Fruit fly (Drosophila melanogaster) whole organism, embryonic: Measurements from ENCODE around the gene CG34267.

Experiments used
- Blimp-1 ChIP-seq: fragments of 200-800 bp; sonication (Bioruptor generic); optimal IDR thresholded peaks from 3 replicates; lab custom pipeline; 2018; ENCODE audit warnings: missing biosample characterization, missing genetic modification characterization, mild to moderate bottlenecking, moderate library complexity, missing genetic modification reagents
- CG10959 ChIP-seq: fragments of 200-800 bp; sonication (Bioruptor generic); IDR thresholded peaks from 2 replicates; pipeline ENCODE4 v1.3.6; 2022; ENCODE audit warnings: missing biosample characterization, missing genetic modification characterization
- CG11504 ChIP-seq: fragments of 200-800 bp; sonication (Bioruptor generic); optimal IDR thresholded peaks from 3 replicates; lab custom pipeline; 2019; ENCODE audit warnings: missing biosample characterization, mild to moderate bottlenecking, missing genetic modification characterization, moderate library complexity
- CG12299 ChIP-seq: fragments of 200-800 bp; sonication (Bioruptor generic); optimal IDR thresholded peaks from 2 replicates; lab custom pipeline; 2018; ENCODE audit warnings: missing biosample characterization, mild to moderate bottlenecking, missing genetic modification characterization
- CG12769 ChIP-seq: fragments of 200-800 bp; sonication (Bioruptor generic); optimal IDR thresholded peaks from 2 replicates; lab custom pipeline; 2019; ENCODE audit warnings: missing biosample characterization, mild to moderate bottlenecking, missing genetic modification characterization, moderate library complexity
- CG13894 ChIP-seq: fragments of 200-800 bp; sonication (Bioruptor generic); optimal IDR thresholded peaks from 3 replicates; lab custom pipeline; 2018; ENCODE audit warnings: missing biosample characterization, mild to moderate bottlenecking, missing genetic modification characterization, moderate library complexity
- CG14014 ChIP-seq: fragments of 200-800 bp; sonication (Bioruptor generic); IDR thresholded peaks from 2 replicates; pipeline ENCODE4 v1.3.6; 2022; ENCODE audit warnings: missing biosample characterization, missing genetic modification characterization
- CG15269 ChIP-seq: fragments of 200-800 bp; sonication (Bioruptor generic); optimal IDR thresholded peaks from 2 replicates; lab custom pipeline; 2018; ENCODE audit warnings: missing biosample characterization, mild to moderate bottlenecking, missing genetic modification characterization, moderate library complexity
- CG15479 ChIP-seq: fragments of 200-800 bp; sonication (Bioruptor generic); optimal IDR thresholded peaks from 3 replicates; lab custom pipeline; 2019; ENCODE audit warnings: missing biosample characterization, mild to moderate bottlenecking, missing genetic modification characterization, moderate library complexity
- CG1647 ChIP-seq: fragments of 200-800 bp; sonication (Bioruptor generic); optimal IDR thresholded peaks from 3 replicates; lab custom pipeline; 2016; ENCODE audit warnings: missing biosample characterization, missing genetic modification characterization
- CG2202 ChIP-seq: fragments of 200-800 bp; sonication (Bioruptor generic); optimal IDR thresholded peaks from 2 replicates; lab custom pipeline; 2018; ENCODE audit warnings: missing biosample characterization, mild to moderate bottlenecking, missing genetic modification characterization
- CG2712 ChIP-seq: fragments of 200-800 bp; optimal IDR thresholded peaks from 3 replicates; lab custom pipeline; 2019; ENCODE audit warnings: missing biosample characterization, mild to moderate bottlenecking, missing genetic modification characterization, moderate library complexity
- CG3163 ChIP-seq: fragments of 200-800 bp; sonication (Bioruptor generic); optimal IDR thresholded peaks from 3 replicates; lab custom pipeline; 2016; ENCODE audit warnings: missing biosample characterization, missing genetic modification characterization
- CG32772 ChIP-seq: fragments of 200-800 bp; sonication (Bioruptor generic); IDR thresholded peaks from 2 replicates; pipeline ENCODE4 v1.3.6; 2022; ENCODE audit warnings: missing biosample characterization, missing genetic modification characterization
- CG4328 ChIP-seq: fragments of 200-800 bp; sonication (Bioruptor generic); optimal IDR thresholded peaks from 3 replicates; lab custom pipeline; 2017; ENCODE audit warnings: missing biosample characterization, missing genetic modification reagents, missing genetic modification characterization
- CG4820 ChIP-seq: fragments of 200-800 bp; sonication (Bioruptor generic); optimal IDR thresholded peaks from 3 replicates; lab custom pipeline; 2016; ENCODE audit warnings: missing biosample characterization, missing genetic modification characterization
- CG6254 ChIP-seq: fragments of 200-800 bp; sonication (Bioruptor generic); optimal IDR thresholded peaks from 3 replicates; lab custom pipeline; 2017; ENCODE audit warnings: mild to moderate bottlenecking, missing biosample characterization, missing genetic modification reagents, missing genetic modification characterization
- CG6683 ChIP-seq: fragments of 200-800 bp; sonication (Bioruptor generic); optimal IDR thresholded peaks from 2 replicates; lab custom pipeline; 2017; ENCODE audit warnings: missing biosample characterization, mild to moderate bottlenecking, missing genetic modification characterization, missing genetic modification reagents
- CG6813 ChIP-seq: fragments of 200-800 bp; sonication (Bioruptor generic); optimal IDR thresholded peaks from 2 replicates; lab custom pipeline; 2017; ENCODE audit warnings: missing biosample characterization, missing genetic modification characterization, mild to moderate bottlenecking, moderate library complexity, missing genetic modification reagents
- Elba2 ChIP-seq: fragments of 200-800 bp; sonication (Bioruptor generic); optimal IDR thresholded peaks from 3 replicates; lab custom pipeline; 2016; ENCODE audit warnings: missing biosample characterization, missing genetic modification characterization
- HLH3B ChIP-seq: fragments of 200-800 bp; sonication (Bioruptor generic); IDR thresholded peaks from 2 replicates; pipeline ENCODE4 v1.3.6; 2022; ENCODE audit warnings: missing biosample characterization, missing genetic modification characterization
- Hand ChIP-seq: fragments of 200-800 bp; sonication (Bioruptor generic); optimal IDR thresholded peaks from 2 replicates; lab custom pipeline; 2017; ENCODE audit warnings: mild to moderate bottlenecking, missing biosample characterization, missing genetic modification reagents, missing genetic modification characterization
- Poxn ChIP-seq: fragments of 200-800 bp; sonication (Bioruptor generic); IDR thresholded peaks from 2 replicates; pipeline ENCODE4 v1.3.6; 2022; ENCODE audit warnings: missing biosample characterization, missing genetic modification characterization
- Side ChIP-seq: fragments of 200-800 bp; sonication (Bioruptor generic); optimal IDR thresholded peaks from 2 replicates; lab custom pipeline; 2016; ENCODE audit warnings: missing biosample characterization, missing genetic modification characterization
- Sox100B ChIP-seq: fragments of 200-800 bp; sonication (Bioruptor generic); optimal IDR thresholded peaks from 3 replicates; lab custom pipeline; 2018; ENCODE audit warnings: missing biosample characterization, mild to moderate bottlenecking, missing genetic modification characterization
- Stat92E ChIP-seq, 3 experiments: fragments of >200 bp in 2 of 3; fragments of 200-800 bp in 1 of 3; sonication (Bioruptor generic) in 1 of 3; optimal IDR thresholded peaks; 2 replicates each; lab custom pipeline; 2017 to 2019; ENCODE audit warnings: missing biosample characterization in 3 of 3, missing genetic modification characterization in 3 of 3, mild to moderate bottlenecking in 1 of 3, moderate library complexity in 1 of 3
- Vsx1 ChIP-seq: fragments of 200-800 bp; sonication (Bioruptor generic); optimal IDR thresholded peaks from 2 replicates; lab custom pipeline; 2017; ENCODE audit warnings: missing biosample characterization, mild to moderate bottlenecking, missing genetic modification characterization, missing genetic modification reagents
- abd-A ChIP-seq: fragments of 200-800 bp; sonication (Bioruptor generic); optimal IDR thresholded peaks from 3 replicates; lab custom pipeline; 2019; ENCODE audit warnings: missing biosample characterization, mild to moderate bottlenecking, missing genetic modification characterization, moderate library complexity
- bbx ChIP-seq: fragments of 200-800 bp; sonication (Bioruptor generic); IDR thresholded peaks from 2 replicates; pipeline ENCODE4 v1.3.6; 2022; ENCODE audit warnings: missing biosample characterization, missing genetic modification characterization; ENCODE audit not compliant: partially characterized antibody
- cad ChIP-seq: fragments of >200 bp; optimal IDR thresholded peaks from 2 replicates; lab custom pipeline; 2017; ENCODE audit warnings: missing biosample characterization, missing genetic modification characterization
- caup ChIP-seq: fragments of 200-800 bp; sonication (Bioruptor generic); optimal IDR thresholded peaks from 3 replicates; lab custom pipeline; 2017; ENCODE audit warnings: missing biosample characterization, mild to moderate bottlenecking, missing genetic modification characterization, moderate library complexity; ENCODE audit not compliant: severe bottlenecking
- crol ChIP-seq: fragments of 200-800 bp; sonication (Bioruptor generic); IDR thresholded peaks from 2 replicates; pipeline ENCODE4 v1.3.6; 2022; ENCODE audit warnings: missing biosample characterization, missing genetic modification characterization
- dysf ChIP-seq: fragments of 200-800 bp; sonication (Bioruptor generic); IDR thresholded peaks from 3 replicates; pipeline ENCODE4 v1.3.6; 2022; ENCODE audit warnings: missing biosample characterization, missing genetic modification characterization
- gro ChIP-seq: fragments of 200-800 bp; sonication (Bioruptor generic); optimal IDR thresholded peaks from 2 replicates; lab custom pipeline; 2016; ENCODE audit warnings: missing biosample characterization, missing genetic modification characterization
- hbn ChIP-seq: fragments of 200-800 bp; sonication (Bioruptor generic); IDR thresholded peaks from 2 replicates; pipeline ENCODE4 v1.3.6; 2022; ENCODE audit warnings: missing biosample characterization, missing genetic modification characterization; ENCODE audit not compliant: partially characterized antibody
- klu ChIP-seq: fragments of 200-800 bp; sonication (Bioruptor generic); IDR thresholded peaks from 2 replicates; pipeline ENCODE4 v1.3.6; 2022; ENCODE audit warnings: missing biosample characterization, missing genetic modification characterization
- mirr ChIP-seq: fragments of 200-800 bp; sonication (Bioruptor generic); optimal IDR thresholded peaks from 3 replicates; lab custom pipeline; 2018; ENCODE audit warnings: missing biosample characterization, mild to moderate bottlenecking, missing genetic modification characterization
- pan ChIP-seq, 4 experiments: fragments of >200 bp in 3 of 4; fragments of 200-800 bp in 1 of 4; sonication (Bioruptor generic) in 1 of 4; optimal IDR thresholded peaks in 3 of 4; IDR thresholded peaks in 1 of 4; 2 replicates each; pipeline versions ENCODE4 v1.3.6 to Lab custom; 2017 to 2022; ENCODE audit warnings: missing biosample characterization in 2 of 4, missing genetic modification characterization in 2 of 4, mixed read lengths in 1 of 4
- pho ChIP-seq: fragments of 200-800 bp; sonication (Bioruptor generic); optimal IDR thresholded peaks from 2 replicates; lab custom pipeline; 2016; ENCODE audit warnings: missing biosample characterization, missing genetic modification characterization
- shn ChIP-seq: fragments of 200-800 bp; sonication (Bioruptor generic); optimal IDR thresholded peaks from 3 replicates; lab custom pipeline; 2016; ENCODE audit warnings: missing biosample characterization, missing genetic modification characterization
- slp2 ChIP-seq: fragments of 200-800 bp; sonication (Bioruptor generic); optimal IDR thresholded peaks from 2 replicates; lab custom pipeline; 2016; ENCODE audit warnings: missing biosample characterization, missing genetic modification characterization
- sna ChIP-seq: fragments of 200-800 bp; sonication (Bioruptor generic); IDR thresholded peaks from 2 replicates; pipeline ENCODE4 v1.3.6; 2022; ENCODE audit warnings: missing biosample characterization, missing genetic modification characterization; ENCODE audit not compliant: partially characterized antibody
- ttk ChIP-seq: fragments of 200-800 bp; sonication (Bioruptor generic); IDR thresholded peaks from 2 replicates; pipeline ENCODE4 v2.1.2; 2022; ENCODE audit warnings: missing biosample characterization, missing genetic modification characterization
- zf30C ChIP-seq: fragments of 200-800 bp; sonication (Bioruptor generic); optimal IDR thresholded peaks from 3 replicates; lab custom pipeline; 2018; ENCODE audit warnings: missing biosample characterization, mild to moderate bottlenecking, missing genetic modification characterization

The CG34267 gene

dm6 chr3L:516948-517599, 16.8 kb upstream of the CG34267 start (continued):
- TF ChIP-seq Sox100B (peak; percentile 52), cad (GFP tag; lab: Kevin White, UChicago) (no peak), sna (GFP tag; lab: Robert Waterston, UW) (no peak), CG12299 (tag; lab: Kevin White, UChicago) (no peak), hbn (GFP tag; lab: Robert Waterston, UW) (no peak), CG32772 (GFP tag; lab: Robert Waterston, UW) (peak; percentile 43; the same call in 1 of the 2 replicates), Stat92E (GFP tag; optimal IDR thresholded peaks at IDR 0.05; lab: Kevin White, UChicago) (no peak), CG2712 (tag; lab: Kevin White, UChicago) (peak; percentile 63), HLH3B (GFP tag; lab: Robert Waterston, UW) (peak; percentile 67), CG6813 (GFP tag; lab: Kevin White, UChicago) (no peak), shn (GFP tag; lab: Kevin White, UChicago) (no peak), CG1647 (no peak), slp2 (GFP tag; lab: Kevin White, UChicago) (no peak), pan (optimal IDR thresholded peaks at IDR 0.05; lab: Kevin White, UChicago) (no peak), pan (GFP tag; optimal IDR thresholded peaks at IDR 0.05 in 1 of 2, IDR thresholded peaks at IDR 0.05 in 1 of 2) (peak in 1 of 2 experiments; percentile 19), Poxn (no peak), CG4820 (GFP tag; lab: Kevin White, UChicago) (no peak)

- peak; percentile 40; the same call in 1 of the 2 replicates for TF ChIP-seq crol (GFP tag; lab: Robert Waterston, UW)
- TF ChIP-seq pho (GFP tag; lab: Kevin White, UChicago) = no peak
- peak; percentile 91 for TF ChIP-seq Blimp-1 (GFP tag; lab: Kevin White, UChicago)
- no peak for TF ChIP-seq gro (GFP tag; lab: Kevin White, UChicago)
- TF ChIP-seq CG6254 (GFP tag; lab: Kevin White, UChicago) = no peak
- TF ChIP-seq CG10959 (GFP tag; lab: Robert Waterston, UW) = no peak
- TF ChIP-seq, all 482 proteins: peak for 2
Observed at dm6 chr3L:516544-516943, 16.3 kb upstream of the CG34267 start.

dm6 chr3L:515614-516013, 15.4 kb upstream of the CG34267 start:
- 0 out of 2 replicates have a peak, but pooled peaks have one; percentile 15 for TF ChIP-seq bbx (GFP tag; lab: Robert Waterston, UW)
- TF ChIP-seq CG15479 = no peak
- no peak for TF ChIP-seq CG6254 (GFP tag; lab: Kevin White, UChicago)
- TF ChIP-seq CG3163 = no peak
- no peak for TF ChIP-seq CG4328 (GFP tag; lab: Kevin White, UChicago)
- no peak for TF ChIP-seq abd-A (tag; lab: Kevin White, UChicago)
- TF ChIP-seq CG6683 = no peak

DNA sequence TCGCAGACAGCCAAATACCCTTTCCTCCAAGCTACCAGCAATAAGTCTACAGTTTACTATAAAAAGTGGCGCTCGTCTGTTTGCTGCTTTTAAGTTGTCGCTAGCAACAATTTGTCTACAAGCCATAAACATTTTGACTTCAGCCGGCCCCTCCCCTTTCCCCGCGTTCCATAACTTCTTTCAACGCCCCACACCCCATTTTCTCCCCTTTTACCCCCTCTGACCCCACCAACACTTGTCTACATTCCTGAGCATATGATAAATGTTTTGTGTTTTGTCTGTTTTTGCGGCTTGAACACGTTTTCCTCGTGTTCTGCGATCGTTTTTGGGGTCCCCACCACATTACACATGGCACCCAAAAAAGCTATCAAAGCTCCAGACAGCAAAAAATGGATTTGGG, 13.4 kb upstream of the CG34267 start:
- TF ChIP-seq Vsx1 (GFP tag; lab: Kevin White, UChicago) (no peak), Elba2 (GFP tag; lab: Kevin White, UChicago) (no peak), klu (GFP tag; lab: Robert Waterston, UW) (0 out of 2 replicates have a peak, but pooled peaks have one; percentile 10), caup (GFP tag; lab: Kevin White, UChicago) (peak; percentile 48), mirr (GFP tag; lab: Kevin White, UChicago) (peak; percentile 30), CG11504 (tag; lab: Kevin White, UChicago) (peak; percentile 52), ttk (no peak), dysf (0 out of 3 replicates have a peak, but pooled peaks have one; percentile 26), CG12769 (tag; lab: Kevin White, UChicago) (peak; percentile 30), Hand (GFP tag; lab: Kevin White, UChicago) (no peak), CG13894 (tag; lab: Kevin White, UChicago) (peak; percentile 56), CG15269 (peak; percentile 56), Side (GFP tag; lab: Kevin White, UChicago) (no peak), CG14014 (GFP tag; lab: Robert Waterston, UW) (no peak), zf30C (GFP tag; lab: Kevin White, UChicago) (no peak), CG2202 (tag; lab: Kevin White, UChicago) (no peak)
